Fruit fly (Drosophila melanogaster): ENCODE data around the gene Uch.
A peak's percentile ranks its signal among the peaks of the same experiment; 100 is the strongest.

The Uch gene

dm6 chr2L:2202853-2203717, 10.9 kb downstream of the Uch start (continued):
- TF ChIP-seq CG6791 (GFP tag; IDR thresholded peaks at IDR 0.05; ENCODE audit: partially characterized antibody) (peak; percentile 50; the same call in 1 of the 3 replicates), bbx (GFP tag; IDR thresholded peaks at IDR 0.05; ENCODE audit: partially characterized antibody) (peak; percentile 71), az2 (GFP tag; optimal IDR thresholded peaks at IDR 0.05) (no peak), sna (GFP tag; IDR thresholded peaks at IDR 0.05; ENCODE audit: partially characterized antibody) (peak; percentile 38; the same call in 1 of the 2 replicates), cg (GFP tag; optimal IDR thresholded peaks at IDR 0.05) (peak; percentile 90), Tbp (GFP tag; optimal IDR thresholded peaks at IDR 0.05) (no peak), MBD-R2 (GFP tag; IDR thresholded peaks at IDR 0.05) (peak; percentile 22; the same call in 1 of the 2 replicates), maf-S (GFP tag; optimal IDR thresholded peaks at IDR 0.05) (no peak), CG9215 (GFP tag; IDR thresholded peaks at IDR 0.05) (0 out of 2 replicates have a peak, but pooled peaks have one; percentile 11), br (optimal IDR thresholded peaks at IDR 0.05) (no peak), CG7839 (tag; optimal IDR thresholded peaks at IDR 0.05) (no peak), grau (tag; optimal IDR thresholded peaks at IDR 0.05) (peak; percentile 13), hbn (GFP tag; IDR thresholded peaks at IDR 0.05; ENCODE audit: partially characterized antibody) (peak; percentile 20; the same call in 1 of the 2 replicates), CG2889 (GFP tag; IDR thresholded peaks at IDR 0.05) (no peak), sob (GFP tag; IDR thresholded peaks at IDR 0.05) (peak; percentile 33; the same call in 1 of the 2 replicates), HLHmδ (GFP tag; optimal IDR thresholded peaks at IDR 0.05) (peak; percentile 88), CG32532 (GFP tag; IDR thresholded peaks at IDR 0.05) (peak; percentile 45; the same call in 1 of the 2 replicates), BEAF-32 (GFP tag; optimal IDR thresholded peaks at IDR 0.05) (no peak), CG9609 (GFP tag; optimal IDR thresholded peaks at IDR 0.05) (no peak), Hey (tag; optimal IDR thresholded peaks at IDR 0.05) (peak; percentile 41), CG13287 (GFP tag; IDR thresholded peaks at IDR 0.05; ENCODE audit: partially characterized antibody) (peak; percentile 66), CG17186 (GFP tag; optimal IDR thresholded peaks at IDR 0.05) (peak; percentile 19), crol (GFP tag; IDR thresholded peaks at IDR 0.05) (peak; percentile 100), sens (GFP tag) (peak; percentile 46), CG9437 (GFP tag; optimal IDR thresholded peaks at IDR 0.05) (peak; percentile 70), CG11456 (GFP tag; IDR thresholded peaks at IDR 0.05) (peak; percentile 44; the same call in 1 of the 3 replicates), lab (GFP tag; optimal IDR thresholded peaks at IDR 0.05) (peak; percentile 55), esg (GFP tag; conservative IDR thresholded peaks at IDR 0.05) (no peak), CG14441 (GFP tag; IDR thresholded peaks at IDR 0.05) (0 out of 2 replicates have a peak, but pooled peaks have one; percentile 15), CG8388 (GFP tag; optimal IDR thresholded peaks at IDR 0.05) (no peak), CG10543 (GFP tag; optimal IDR thresholded peaks at IDR 0.05) (peak; percentile 53), CG9797 (GFP tag; optimal IDR thresholded peaks at IDR 0.05) (no peak), CG7963 (GFP tag; IDR thresholded peaks at IDR 0.05; ENCODE audit: partially characterized antibody) (0 out of 3 replicates have a peak, but pooled peaks have one; percentile 37), CG12071 (GFP tag; optimal IDR thresholded peaks at IDR 0.05) (peak; percentile 1), sqz (GFP tag; optimal IDR thresholded peaks at IDR 0.05) (peak; percentile 70), Atf6 (GFP tag; IDR thresholded peaks at IDR 0.05) (0 out of 2 replicates have a peak, but pooled peaks have one; percentile 17), CG11696 (GFP tag; IDR thresholded peaks at IDR 0.05) (0 out of 2 replicates have a peak, but pooled peaks have one; percentile 23)
